Fruit fly (Drosophila melanogaster) whole organism, embryonic: Measurements from ENCODE around the gene CG18622.

Experiments
- Adf1 ChIP-seq: fragments of 200-800 bp; sonication (Bioruptor generic); IDR thresholded peaks from 2 replicates; pipeline ENCODE4 v1.3.6; 2022; ENCODE audit warnings: missing biosample characterization, missing genetic modification characterization
- Atf-2 ChIP-seq: fragments of 200-800 bp; sonication (Bioruptor generic); optimal IDR thresholded peaks from 2 replicates; lab custom pipeline; 2016; ENCODE audit warnings: missing biosample characterization, missing genetic modification characterization
- Atf3 ChIP-seq: fragments of 200-800 bp; sonication (Bioruptor generic); optimal IDR thresholded peaks from 3 replicates; lab custom pipeline; 2016; ENCODE audit warnings: missing biosample characterization, missing genetic modification characterization
- B-H2 ChIP-seq: fragments of 200-800 bp; sonication (Bioruptor generic); optimal IDR thresholded peaks from 2 replicates; lab custom pipeline; 2018; ENCODE audit warnings: missing biosample characterization, mild to moderate bottlenecking, missing genetic modification characterization
- CG10267 ChIP-seq: fragments of 200-800 bp; sonication (Bioruptor generic); optimal IDR thresholded peaks from 2 replicates; lab custom pipeline; 2018; ENCODE audit warnings: missing biosample characterization, mild to moderate bottlenecking, missing genetic modification characterization, moderate library complexity
- CG10274 ChIP-seq: fragments of 200-800 bp; sonication (Bioruptor generic); optimal IDR thresholded peaks from 3 replicates; lab custom pipeline; 2017; ENCODE audit warnings: missing biosample characterization, mild to moderate bottlenecking, missing genetic modification characterization
- CG10366 ChIP-seq: fragments of 200-800 bp; sonication (Bioruptor generic); IDR thresholded peaks from 2 replicates; pipeline ENCODE4 v1.3.6; 2022; ENCODE audit warnings: missing biosample characterization, missing genetic modification characterization
- CG11247 ChIP-seq: fragments of 200-800 bp; sonication (Bioruptor generic); IDR thresholded peaks from 2 replicates; pipeline ENCODE4 v1.3.6; 2022; ENCODE audit warnings: missing biosample characterization, missing genetic modification characterization
- CG12391 ChIP-seq: fragments of 200-800 bp; sonication (Bioruptor generic); optimal IDR thresholded peaks from 3 replicates; lab custom pipeline; 2018; ENCODE audit warnings: missing biosample characterization, mild to moderate bottlenecking, missing genetic modification characterization, moderate library complexity
- CG14050 ChIP-seq: fragments of 200-800 bp; sonication (Bioruptor generic); IDR thresholded peaks from 3 replicates; pipeline ENCODE4 v1.3.6; 2022; ENCODE audit warnings: missing biosample characterization, missing genetic modification characterization
- CG1529 ChIP-seq: fragments of 200-800 bp; sonication (Bioruptor generic); optimal IDR thresholded peaks from 3 replicates; lab custom pipeline; 2018; ENCODE audit warnings: missing biosample characterization, missing genetic modification characterization
- CG17385 ChIP-seq: fragments of 200-800 bp; sonication (Bioruptor generic); optimal IDR thresholded peaks from 3 replicates; lab custom pipeline; 2018; ENCODE audit warnings: missing biosample characterization, mild to moderate bottlenecking, missing genetic modification characterization
- CG34422 ChIP-seq: fragments of 200-800 bp; sonication (Bioruptor generic); IDR thresholded peaks from 3 replicates; pipeline ENCODE4 v1.3.6; 2022; ENCODE audit warnings: missing biosample characterization, missing genetic modification characterization
- CG4424 ChIP-seq: fragments of 200-800 bp; sonication (Bioruptor generic); optimal IDR thresholded peaks from 3 replicates; lab custom pipeline; 2016; ENCODE audit warnings: missing biosample characterization, missing genetic modification characterization
- CG4820 ChIP-seq: fragments of 200-800 bp; sonication (Bioruptor generic); optimal IDR thresholded peaks from 3 replicates; lab custom pipeline; 2016; ENCODE audit warnings: missing biosample characterization, missing genetic modification characterization
- CG5180 ChIP-seq: fragments of 200-800 bp; sonication (Bioruptor generic); optimal IDR thresholded peaks from 3 replicates; lab custom pipeline; 2017; ENCODE audit warnings: missing biosample characterization, missing genetic modification characterization, mild to moderate bottlenecking, moderate library complexity, missing genetic modification reagents
- CG7786 ChIP-seq: fragments of 200-800 bp; sonication (Bioruptor generic); optimal IDR thresholded peaks from 2 replicates; lab custom pipeline; 2016; ENCODE audit warnings: missing biosample characterization, missing genetic modification characterization
- CG8924 ChIP-seq: fragments of 200-800 bp; optimal IDR thresholded peaks from 3 replicates; lab custom pipeline; 2019; ENCODE audit warnings: missing biosample characterization, mild to moderate bottlenecking, missing genetic modification characterization, moderate library complexity
- CG9727 ChIP-seq: fragments of 200-800 bp; sonication (Bioruptor generic); optimal IDR thresholded peaks from 3 replicates; lab custom pipeline; 2017; ENCODE audit warnings: missing biosample characterization, mild to moderate bottlenecking, missing genetic modification characterization
- CoRest ChIP-seq: fragments of 200-800 bp; sonication (Bioruptor generic); optimal IDR thresholded peaks from 3 replicates; lab custom pipeline; 2018; ENCODE audit warnings: missing biosample characterization, mild to moderate bottlenecking, missing genetic modification characterization, moderate library complexity
- Dbx ChIP-seq: fragments of 200-800 bp; sonication (Bioruptor generic); IDR thresholded peaks from 3 replicates; pipeline ENCODE4 v1.3.6; 2022; ENCODE audit warnings: missing biosample characterization, missing genetic modification characterization
- Dfd ChIP-seq, 2 experiments: fragments of >200 bp; optimal IDR thresholded peaks; 2 replicates each; lab custom pipeline; 2017; ENCODE audit warnings: missing biosample characterization in 2 of 2, missing genetic modification characterization in 2 of 2
- Dip3 ChIP-seq: fragments of 200-800 bp; sonication (Bioruptor generic); optimal IDR thresholded peaks from 3 replicates; lab custom pipeline; 2016; ENCODE audit warnings: missing biosample characterization, missing genetic modification characterization
- H2.0 ChIP-seq: fragments of 200-800 bp; sonication (Bioruptor generic); IDR thresholded peaks from 2 replicates; pipeline ENCODE4 v1.3.6; 2022; ENCODE audit warnings: missing biosample characterization, missing genetic modification characterization
- HmgD ChIP-seq: fragments of 200-800 bp; sonication (Bioruptor generic); optimal IDR thresholded peaks from 3 replicates; lab custom pipeline; 2016; ENCODE audit warnings: missing biosample characterization, missing genetic modification characterization
- Max ChIP-seq: fragments of 200-800 bp; sonication (Bioruptor generic); optimal IDR thresholded peaks from 2 replicates; lab custom pipeline; 2016; ENCODE audit warnings: missing biosample characterization, mild to moderate bottlenecking, missing genetic modification characterization
- Nf-YC ChIP-seq: fragments of 200-800 bp; optimal IDR thresholded peaks from 3 replicates; lab custom pipeline; 2019; ENCODE audit warnings: missing biosample characterization, mild to moderate bottlenecking, missing genetic modification characterization, moderate library complexity
- Opbp ChIP-seq: fragments of 200-800 bp; sonication (Bioruptor generic); IDR thresholded peaks from 3 replicates; pipeline ENCODE4 v1.3.6; 2022; ENCODE audit warnings: missing biosample characterization, missing genetic modification characterization; ENCODE audit not compliant: partially characterized antibody
- Six4 ChIP-seq: fragments of 200-800 bp; sonication (Bioruptor generic); optimal IDR thresholded peaks from 2 replicates; lab custom pipeline; 2016; ENCODE audit warnings: missing biosample characterization, missing genetic modification characterization
- Spps ChIP-seq: fragments of 200-800 bp; sonication (Bioruptor generic); optimal IDR thresholded peaks from 2 replicates; lab custom pipeline; 2018; ENCODE audit warnings: missing biosample characterization, mild to moderate bottlenecking, missing genetic modification characterization
- Xrp1 ChIP-seq: fragments of 200-800 bp; sonication (Bioruptor generic); IDR thresholded peaks from 2 replicates; pipeline ENCODE4 v1.3.6; 2022; ENCODE audit warnings: missing biosample characterization, missing genetic modification characterization
- ara ChIP-seq: fragments of 200-800 bp; sonication (Bioruptor generic); IDR thresholded peaks from 2 replicates; pipeline ENCODE4 v1.3.6; 2022; ENCODE audit warnings: missing biosample characterization, missing genetic modification characterization
- caup ChIP-seq: fragments of 200-800 bp; sonication (Bioruptor generic); optimal IDR thresholded peaks from 3 replicates; lab custom pipeline; 2017; ENCODE audit warnings: missing biosample characterization, mild to moderate bottlenecking, missing genetic modification characterization, moderate library complexity; ENCODE audit not compliant: severe bottlenecking
- crp ChIP-seq, 2 experiments: fragments of 200-800 bp; sonication (Bioruptor generic); optimal IDR thresholded peaks; 2 replicates in 1 of 2; 3 replicates in 1 of 2; lab custom pipeline; 2017; ENCODE audit warnings: missing biosample characterization in 2 of 2, missing genetic modification characterization in 2 of 2, mild to moderate bottlenecking in 1 of 2, moderate library complexity in 1 of 2
- fd102C ChIP-seq: fragments of 200-800 bp; sonication (Bioruptor generic); optimal IDR thresholded peaks from 2 replicates; lab custom pipeline; 2018; ENCODE audit warnings: missing biosample characterization, mild to moderate bottlenecking, missing genetic modification characterization, moderate library complexity
- fu2 ChIP-seq: fragments of 200-800 bp; sonication (Bioruptor generic); optimal IDR thresholded peaks from 2 replicates; lab custom pipeline; 2016; ENCODE audit warnings: missing biosample characterization, missing genetic modification characterization
- hkb ChIP-seq, 2 experiments: fragments of 200-800 bp in 1 of 2; fragments of >200 bp in 1 of 2; sonication (Bioruptor generic) in 1 of 2; IDR thresholded peaks in 1 of 2; optimal IDR thresholded peaks in 1 of 2; 2 replicates each; pipeline versions ENCODE4 v1.3.6 to Lab custom; 2017 to 2022; ENCODE audit warnings: missing biosample characterization in 1 of 2, missing genetic modification characterization in 1 of 2
- kay ChIP-seq: fragments of 200-800 bp; sonication (Bioruptor generic); optimal IDR thresholded peaks from 2 replicates; lab custom pipeline; 2016; ENCODE audit warnings: missing biosample characterization, missing genetic modification characterization
- lab ChIP-seq: fragments of 200-800 bp; sonication (Bioruptor generic); optimal IDR thresholded peaks from 3 replicates; lab custom pipeline; 2017; ENCODE audit warnings: missing biosample characterization, missing genetic modification characterization, mild to moderate bottlenecking, moderate library complexity, missing genetic modification reagents
- lov ChIP-seq, 2 experiments: fragments of 200-800 bp in 1 of 2; fragments of >200 bp in 1 of 2; sonication (Bioruptor generic) in 1 of 2; IDR thresholded peaks in 1 of 2; optimal IDR thresholded peaks in 1 of 2; 2 replicates in 1 of 2; 3 replicates in 1 of 2; pipeline versions ENCODE4 v1.3.6 to Lab custom; 2017 to 2022; ENCODE audit warnings: missing biosample characterization in 1 of 2, missing genetic modification characterization in 1 of 2
- nerfin-1 ChIP-seq: fragments of 200-800 bp; sonication (Bioruptor generic); optimal IDR thresholded peaks from 3 replicates; lab custom pipeline; 2019; ENCODE audit warnings: missing biosample characterization, mild to moderate bottlenecking, missing genetic modification characterization, moderate library complexity
- schlank ChIP-seq: fragments of 200-800 bp; sonication (Bioruptor generic); optimal IDR thresholded peaks from 2 replicates; lab custom pipeline; 2018; ENCODE audit warnings: missing biosample characterization, mild to moderate bottlenecking, missing genetic modification characterization
- stwl ChIP-seq: fragments of 200-800 bp; sonication (Bioruptor generic); optimal IDR thresholded peaks from 3 replicates; lab custom pipeline; 2018; ENCODE audit warnings: missing biosample characterization, mild to moderate bottlenecking, missing genetic modification characterization, moderate library complexity
- tap ChIP-seq: fragments of 200-800 bp; optimal IDR thresholded peaks from 3 replicates; lab custom pipeline; 2019; ENCODE audit warnings: missing biosample characterization, mild to moderate bottlenecking, missing genetic modification characterization, moderate library complexity
- tgo ChIP-seq: fragments of 200-800 bp; sonication (Bioruptor generic); IDR thresholded peaks from 3 replicates; pipeline ENCODE4 v1.3.6; 2022; ENCODE audit warnings: missing biosample characterization, missing genetic modification characterization
- tll ChIP-seq, 2 experiments: fragments of 200-800 bp in 1 of 2; fragments of >200 bp in 1 of 2; sonication (Bioruptor generic) in 1 of 2; optimal IDR thresholded peaks; 2 replicates each; lab custom pipeline; 2017 to 2019; ENCODE audit warnings: missing biosample characterization in 2 of 2, missing genetic modification characterization in 2 of 2, mild to moderate bottlenecking in 1 of 2, moderate library complexity in 1 of 2
- twi ChIP-seq: fragments of 200-800 bp; optimal IDR thresholded peaks from 2 replicates; lab custom pipeline; 2019; ENCODE audit warnings: missing biosample characterization, mild to moderate bottlenecking, missing genetic modification characterization, moderate library complexity

The CG18622 gene

dm6 chr3R:16957759-16958536 lies 29.6 kb downstream of the CG18622 start (continued):
- TF ChIP-seq CG12391 (tag; lab: Kevin White, UChicago) = peak; percentile 87
- peak; percentile 95 for TF ChIP-seq CG9727
- TF ChIP-seq Six4 (GFP tag; lab: Kevin White, UChicago) = peak; percentile 74
- peak; percentile 93 for TF ChIP-seq CG8924
- peak; percentile 67 for TF ChIP-seq H2.0 (GFP tag; lab: Robert Waterston, UW)
- TF ChIP-seq Max (GFP tag; lab: Kevin White, UChicago) = no peak
- TF ChIP-seq stwl (tag; lab: Kevin White, UChicago) = no peak
- TF ChIP-seq CG1529 (GFP tag; lab: Kevin White, UChicago) = peak; percentile 48
- peak; percentile 74 for TF ChIP-seq CG5180 (GFP tag; lab: Kevin White, UChicago)
- peak; percentile 2 for TF ChIP-seq Atf3 (GFP tag; lab: Kevin White, UChicago)
- TF ChIP-seq Opbp (GFP tag; lab: Robert Waterston, UW) = peak; percentile 40; the same call in 1 of the 3 replicates
- TF ChIP-seq tap = peak; percentile 75
- TF ChIP-seq Spps = peak; percentile 76
- TF ChIP-seq crp (GFP tag; optimal IDR thresholded peaks at IDR 0.05; lab: Kevin White, UChicago) = peak in 1 of 2 experiments; percentile 28
- peak; percentile 6; the same call in 1 of the 3 replicates for TF ChIP-seq Dbx (GFP tag; lab: Robert Waterston, UW)
- TF ChIP-seq Adf1 (GFP tag; lab: Robert Waterston, UW) = peak; percentile 23; the same call in 1 of the 2 replicates
- peak; percentile 93 for TF ChIP-seq CoRest (tag; lab: Kevin White, UChicago)
- TF ChIP-seq CG17385 = peak; percentile 80
- peak in 1 of 2 experiments; percentile 17 for TF ChIP-seq tll (GFP tag; optimal IDR thresholded peaks at IDR 0.05; lab: Kevin White, UChicago)
- TF ChIP-seq nerfin-1 = peak; percentile 73
- TF ChIP-seq twi (tag; lab: Kevin White, UChicago) = peak; percentile 68
- TF ChIP-seq caup (GFP tag; lab: Kevin White, UChicago) = peak; percentile 84
- no peak for TF ChIP-seq CG34422 (GFP tag; lab: Robert Waterston, UW)
- peak; percentile 73 for TF ChIP-seq tgo (GFP tag; lab: Robert Waterston, UW)
- TF ChIP-seq CG4820 (GFP tag; lab: Kevin White, UChicago) = peak; percentile 74
- TF ChIP-seq fu2 (GFP tag; lab: Kevin White, UChicago) = no peak
- peak; percentile 91 for TF ChIP-seq Nf-YC (tag; lab: Kevin White, UChicago)
- TF ChIP-seq CG10267 (tag; lab: Kevin White, UChicago) = peak; percentile 84
- no peak for TF ChIP-seq hkb (optimal IDR thresholded peaks at IDR 0.05; lab: Kevin White, UChicago)
- TF ChIP-seq hkb (GFP tag; IDR thresholded peaks at IDR 0.05; lab: Robert Waterston, UW) = no peak; the same call in 1 of the 2 replicates
- TF ChIP-seq kay = peak; percentile 61
- peak; percentile 24 for TF ChIP-seq CG10274
- TF ChIP-seq B-H2 (GFP tag; lab: Kevin White, UChicago) = peak; percentile 49
- peak; percentile 82 for TF ChIP-seq lab (GFP tag; lab: Kevin White, UChicago)
- TF ChIP-seq Xrp1 (GFP tag; lab: Robert Waterston, UW) = peak; percentile 80
- 0 out of 2 replicates have a peak, but pooled peaks have one; percentile 42 for TF ChIP-seq CG11247 (GFP tag; lab: Robert Waterston, UW)
- TF ChIP-seq fd102C (GFP tag; lab: Kevin White, UChicago) = peak; percentile 24
- TF ChIP-seq CG10366 (GFP tag; lab: Robert Waterston, UW) = peak; percentile 65
- no peak for TF ChIP-seq schlank (tag; lab: Kevin White, UChicago)
- TF ChIP-seq CG14050 (GFP tag; lab: Robert Waterston, UW) = peak; percentile 43
- peak; percentile 32 for TF ChIP-seq HmgD
- peak; percentile 89 for TF ChIP-seq CG4424 (GFP tag; lab: Kevin White, UChicago)
- TF ChIP-seq lov (optimal IDR thresholded peaks at IDR 0.05; lab: Kevin White, UChicago) = no peak
- 0 out of 3 replicates have a peak, but pooled peaks have one; percentile 8 for TF ChIP-seq lov (GFP tag; IDR thresholded peaks at IDR 0.05; lab: Robert Waterston, UW)
- no peak for TF ChIP-seq Dfd (GFP tag; optimal IDR thresholded peaks at IDR 0.05; lab: Kevin White, UChicago)
- peak; percentile 15 for TF ChIP-seq Atf-2 (GFP tag; lab: Kevin White, UChicago)
- TF ChIP-seq CG7786 (GFP tag; lab: Kevin White, UChicago) = no peak
- TF ChIP-seq ara (GFP tag; lab: Robert Waterston, UW) = peak; percentile 54
- no peak for TF ChIP-seq Dip3 (GFP tag; lab: Kevin White, UChicago)
